Worm (Caenorhabditis elegans): ENCODE measurements around the gene zak-1.

DNA sequence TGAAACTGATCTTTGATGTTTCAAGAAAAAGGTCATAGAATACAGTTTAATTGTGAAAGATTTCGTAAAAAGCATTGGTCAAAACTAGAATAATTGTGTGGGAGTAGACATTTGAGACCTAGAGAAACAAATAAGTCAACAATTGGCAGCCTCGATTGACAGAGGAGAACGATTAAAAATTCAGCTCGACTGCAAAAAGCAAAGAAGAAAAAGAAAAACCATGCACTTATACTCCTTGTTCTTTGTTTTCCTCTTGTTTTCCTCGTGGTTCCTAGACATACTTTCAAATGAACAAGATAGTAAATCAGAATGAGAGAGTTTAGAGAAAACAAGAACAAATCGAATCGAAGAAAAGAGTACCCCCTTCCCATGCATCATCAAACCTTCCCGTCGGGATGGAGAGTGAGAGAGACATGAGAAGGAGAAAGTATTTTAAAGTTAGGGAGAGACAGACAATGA is 810 bp upstream of the zak-1 start:
- TF ChIP-seq nhr-11 (tag; optimal IDR thresholded peaks at IDR 0.05) (no peak), pha-4 (tag; optimal IDR thresholded peaks at IDR 0.05) (no peak), ref-2 (tag; optimal IDR thresholded peaks at IDR 0.05) (no peak), Y22D7AL.16 (tag; optimal IDR thresholded peaks at IDR 0.05) (no peak), nfya-1 (tag; optimal IDR thresholded peaks at IDR 0.05) (no peak)
